Worm (Caenorhabditis elegans): ENCODE results near the gene C37C3.2.

- TF ChIP-seq ces-1 (GFP tag; optimal IDR thresholded peaks at IDR 0.05) (no peak), lsy-2 (tag; optimal IDR thresholded peaks at IDR 0.05) (no peak), mep-1 (tag; optimal IDR thresholded peaks at IDR 0.05) (no peak), drap-1 (GFP tag; optimal IDR thresholded peaks at IDR 0.05) (no peak), unc-62 (GFP tag; optimal IDR thresholded peaks at IDR 0.05) (no peak), M03D4.4 (tag; optimal IDR thresholded peaks at IDR 0.05) (no peak), ceh-83 (GFP tag; optimal IDR thresholded peaks at IDR 0.05) (no peak), snpc-4 (tag; optimal IDR thresholded peaks at IDR 0.05) (no peak)
These were observed 897 bp downstream of the C37C3.2 start for ce11 chrV:7856641-7857040.
